Worm (Caenorhabditis elegans): Measurements from ENCODE around the gene soc-2.

soc-2 gene

DNA sequence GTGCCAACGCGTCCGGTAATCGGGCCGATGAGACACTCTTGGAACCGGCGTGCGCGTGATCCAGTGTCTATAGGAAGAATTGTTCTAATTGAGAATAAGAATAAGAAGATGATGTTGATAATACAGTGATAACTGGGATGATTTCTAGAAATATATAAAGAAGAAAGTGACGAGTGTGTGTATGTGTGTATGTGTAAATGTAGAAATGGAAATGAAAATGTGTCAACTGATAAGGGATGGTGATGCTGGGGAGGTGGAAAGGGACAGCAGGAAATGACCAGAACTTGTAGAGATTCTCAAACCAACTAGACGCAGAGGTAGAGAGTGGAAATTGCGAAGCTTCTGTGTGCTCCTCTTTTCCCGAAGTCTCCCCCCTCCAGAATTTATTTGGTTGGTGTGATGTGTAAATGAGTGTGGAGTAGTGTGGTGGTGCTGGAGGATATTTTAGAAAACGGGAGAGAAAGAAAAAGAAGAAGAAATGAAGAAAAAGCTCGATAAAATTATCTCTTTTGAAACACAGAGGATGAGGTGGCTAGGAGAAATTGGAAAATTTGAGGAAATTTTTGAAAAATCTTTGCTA, 18.4 kb downstream of the soc-2 start (continued):
- TF ChIP-seq hlh-30 (tag; optimal IDR thresholded peaks at IDR 0.05; ENCODE audit: insufficient read depth) = no peak
- no peak for TF ChIP-seq dmd-4 (tag; optimal IDR thresholded peaks at IDR 0.05; ENCODE audit: borderline replicate concordance)
- TF ChIP-seq tbx-2 (tag; optimal IDR thresholded peaks at IDR 0.05) = peak; percentile 17
- TF ChIP-seq hlh-8 (tag; optimal IDR thresholded peaks at IDR 0.05) = no peak

ce11 chrIV:5131781-5132180, 20.5 kb downstream of the soc-2 start:
- TF ChIP-seq ets-4 (tag; optimal IDR thresholded peaks at IDR 0.05) (no peak), unc-42 (tag; optimal IDR thresholded peaks at IDR 0.05) (no peak), fax-1 (tag; optimal IDR thresholded peaks at IDR 0.05) (no peak), tbx-2 (tag; optimal IDR thresholded peaks at IDR 0.05) (no peak), nhr-11 (tag; optimal IDR thresholded peaks at IDR 0.05) (no peak), sox-2 (GFP tag; IDR thresholded peaks at IDR 0.05) (no peak), zip-5 (tag; optimal IDR thresholded peaks at IDR 0.05) (no peak), tbx-7 (tag; optimal IDR thresholded peaks at IDR 0.05) (no peak), ref-2 (tag; optimal IDR thresholded peaks at IDR 0.05) (no peak), hlh-8 (tag; optimal IDR thresholded peaks at IDR 0.05) (no peak), ceh-9 (tag; optimal IDR thresholded peaks at IDR 0.05) (no peak), odd-2 (tag; optimal IDR thresholded peaks at IDR 0.05) (no peak), unc-3 (GFP tag; conservative IDR thresholded peaks at IDR 0.05) (no peak), unc-3 (tag; optimal IDR thresholded peaks at IDR 0.05) (no peak)

DNA sequence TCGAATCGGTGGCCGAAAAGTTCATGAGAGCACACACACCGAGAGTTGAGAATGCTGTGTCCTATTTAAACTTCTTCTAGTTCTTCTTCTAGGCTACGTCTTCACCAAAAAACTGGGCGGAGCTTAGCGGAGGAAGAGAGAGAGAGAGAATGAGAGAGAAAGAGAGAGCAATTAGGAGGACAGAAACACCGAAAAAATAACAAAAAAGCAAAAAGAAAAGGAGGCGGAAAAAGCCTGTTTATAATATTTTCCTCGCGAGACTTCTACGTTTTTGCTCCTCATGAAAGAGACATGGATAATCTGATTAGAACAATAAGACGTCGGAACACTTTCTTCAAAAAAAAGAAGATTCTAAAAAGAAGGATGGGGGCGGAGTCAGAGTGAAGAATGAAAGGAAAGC, 30.3 kb downstream of the soc-2 start, which contains the start of gene tkr-3:
tkr-3 (minus strand) TSS at position 101 of the 400 bp plus-strand sequence.
- TF ChIP-seq tbx-2 (tag; optimal IDR thresholded peaks at IDR 0.05) = no peak

DNA sequence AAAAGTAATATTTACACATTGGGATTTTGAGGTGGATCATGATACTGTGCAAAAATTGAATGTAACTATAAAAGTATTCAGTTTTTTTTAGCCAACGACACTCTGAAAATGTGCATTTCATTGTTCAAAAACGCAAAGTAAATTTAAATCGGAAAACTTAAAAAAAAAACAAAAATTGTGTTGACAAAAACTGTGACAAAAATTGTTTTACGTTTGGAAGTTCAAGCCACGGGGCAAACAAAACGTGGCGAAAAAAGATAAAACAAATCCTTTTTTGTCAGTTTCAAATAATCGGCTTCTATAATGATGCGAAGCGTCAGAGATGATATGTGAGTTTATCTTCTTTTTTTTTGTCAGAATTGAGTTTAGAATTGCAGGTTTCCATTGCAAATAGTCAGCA, 40.8 kb downstream of the soc-2 start, which contains the start of gene AC7.3:
AC7.3 (plus strand) TSS at position 301 of the 400 bp plus-strand sequence.
- TF ChIP-seq ttx-3 (tag; optimal IDR thresholded peaks at IDR 0.05) = no peak
- no peak for TF ChIP-seq elt-2 (tag; optimal IDR thresholded peaks at IDR 0.05)
- no peak for TF ChIP-seq unc-3 (GFP tag; conservative IDR thresholded peaks at IDR 0.05)
- no peak for TF ChIP-seq unc-3 (tag; optimal IDR thresholded peaks at IDR 0.05)
- TF ChIP-seq ceh-30 (tag; optimal IDR thresholded peaks at IDR 0.05) = no peak

DNA sequence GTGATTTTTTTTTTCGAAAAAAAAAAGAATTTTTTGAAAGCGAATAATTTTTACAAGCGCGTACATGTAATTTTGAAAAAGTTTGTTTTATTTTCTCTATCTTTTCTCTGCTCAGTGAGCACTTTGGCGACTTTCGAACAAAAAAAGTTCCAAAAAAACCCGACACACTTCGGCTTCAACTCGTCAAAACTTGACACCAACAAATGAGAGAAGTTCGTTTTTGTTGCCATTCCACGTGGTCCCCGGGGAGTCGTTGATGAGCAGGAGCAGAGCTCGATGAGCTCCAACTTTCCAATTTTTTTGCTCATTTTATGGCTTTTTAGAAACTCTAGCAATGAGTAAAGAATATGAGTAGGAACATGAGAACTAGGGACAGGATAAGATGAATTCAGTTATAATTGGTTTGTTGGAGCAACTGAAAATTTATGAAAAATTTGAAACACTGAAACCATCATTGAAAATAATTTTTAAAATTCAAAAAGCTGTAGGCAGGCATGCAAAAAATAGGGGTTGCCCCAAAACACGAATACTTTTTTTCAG, 41.8 kb downstream of the soc-2 start:
- TF ChIP-seq hlh-30 (tag; optimal IDR thresholded peaks at IDR 0.05; ENCODE audit: insufficient read depth) = no peak
- no peak for TF ChIP-seq fax-1 (tag; optimal IDR thresholded peaks at IDR 0.05)
- TF ChIP-seq pat-9 (tag; optimal IDR thresholded peaks at IDR 0.05) = no peak
- TF ChIP-seq ceh-2 (tag; optimal IDR thresholded peaks at IDR 0.05) = no peak

- TF ChIP-seq npax-4 (tag; optimal IDR thresholded peaks at IDR 0.05) (no peak), nhr-11 (tag; optimal IDR thresholded peaks at IDR 0.05) (no peak), sdc-2 (tag; optimal IDR thresholded peaks at IDR 0.05) (no peak), fax-1 (tag; optimal IDR thresholded peaks at IDR 0.05) (no peak), Y22D7AL.16 (tag; optimal IDR thresholded peaks at IDR 0.05) (no peak), pat-9 (tag; optimal IDR thresholded peaks at IDR 0.05) (no peak), ahr-1 (tag; optimal IDR thresholded peaks at IDR 0.05) (no peak), che-1 (tag; optimal IDR thresholded peaks at IDR 0.05) (no peak), dve-1 (tag; optimal IDR thresholded peaks at IDR 0.05) (no peak)
Measured at ce11 chrIV:5109943-5110342, 42.3 kb downstream of the soc-2 start.

ce11 chrIV:5108971-5109370, 43.3 kb downstream of the soc-2 start:
- TF ChIP-seq eyg-1 (tag; optimal IDR thresholded peaks at IDR 0.05) (no peak), odd-2 (tag; optimal IDR thresholded peaks at IDR 0.05) (no peak), unc-42 (tag; optimal IDR thresholded peaks at IDR 0.05) (peak; percentile 88), T23F11.4 (GFP tag; optimal IDR thresholded peaks at IDR 0.05) (no peak), npax-4 (tag; optimal IDR thresholded peaks at IDR 0.05) (no peak), madf-2 (tag; optimal IDR thresholded peaks at IDR 0.05) (no peak), gmeb-2 (tag; optimal IDR thresholded peaks at IDR 0.05) (no peak), fkh-10 (GFP tag; optimal IDR thresholded peaks at IDR 0.05) (no peak), hlh-15 (tag; optimal IDR thresholded peaks at IDR 0.05) (no peak)

Data from whole organism, late embryonic.